Worm (Caenorhabditis elegans): Measurements from ENCODE around the gene C47D12.2.

- TF ChIP-seq tlp-1 (tag; optimal IDR thresholded peaks at IDR 0.05), result no peak
- TF ChIP-seq unc-30 (tag; optimal IDR thresholded peaks at IDR 0.05), result no peak
These were observed 14.8 kb downstream of the C47D12.2 start for ce11 chrII:11690868-11691267.
